Worm (Caenorhabditis elegans): ENCODE data around the gene skr-5.

DNA sequence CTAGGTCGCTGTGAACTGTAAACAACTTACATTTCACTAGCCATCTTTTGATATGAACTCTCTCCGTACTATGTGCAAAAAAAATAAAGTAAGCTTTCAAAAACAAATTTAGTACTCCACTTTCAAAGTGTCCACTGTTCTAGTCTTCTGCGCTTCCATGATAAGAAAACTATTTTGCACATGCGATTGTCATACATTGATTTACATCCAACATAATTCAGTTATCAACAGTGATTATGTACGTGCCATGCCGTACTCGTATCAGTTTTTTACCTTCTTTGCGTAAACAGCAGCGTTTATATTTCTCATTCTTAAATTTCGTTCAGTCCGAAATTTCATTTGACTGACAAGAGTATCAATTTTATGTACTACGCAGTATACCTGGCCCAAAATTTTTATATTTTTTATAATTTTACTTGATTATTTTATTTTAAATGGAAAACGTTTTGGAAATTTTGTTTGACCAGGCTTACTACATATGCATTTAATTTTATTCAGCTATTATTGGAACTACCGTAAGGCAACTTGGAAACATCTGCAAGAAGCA, 5.2 kb downstream of the skr-5 start, which contains the start of the genes fbxa-134 and F47H4.2:
- TF ChIP-seq nhr-77 (tag; optimal IDR thresholded peaks at IDR 0.05) (no peak), nhr-237 (tag; optimal IDR thresholded peaks at IDR 0.05) (no peak), fkh-10 (GFP tag; optimal IDR thresholded peaks at IDR 0.05) (no peak)

Data from whole organism, L1 larva.